Worm (Caenorhabditis elegans) whole organism, L4/young adult: ENCODE data around the gene pfk-1.1.
"Not testable (repeated sequence)": the region's sequence is repeated elsewhere in the genome, so short reads cannot be mapped to it uniquely, and the experiment has no call there.

ENCODE experiments used
- W03F9.2 ChIP-seq: fragments of 150-350 bp; optimal IDR thresholded peaks from 2 replicates; lab custom pipeline; 2014; ENCODE audit warnings: missing biosample characterization, missing genetic modification characterization
- dao-5 ChIP-seq: sonication (generic microtip); optimal IDR thresholded peaks from 2 replicates; lab custom pipeline; 2016; ENCODE audit warnings: missing genotype, missing genetic modification characterization, moderate library complexity, missing compliant biosample characterization
- him-1 ChIP-seq: sonication (generic microtip); optimal IDR thresholded peaks from 2 replicates; lab custom pipeline; 2016; ENCODE audit warnings: missing genotype, missing genetic modification reagents, missing genetic modification characterization, missing compliant biosample characterization

pfk-1.1 gene

ce11 chrX:2940572-2940971 lies at the start of gene pfk-1.1:
Gene pfk-1.1, plus strand, starts transcription at chrX:2940872.
- no peak for TF ChIP-seq dao-5 (tag; lab: Kevin White, UChicago)
- no peak for TF ChIP-seq W03F9.2 (tag; lab: Kevin White, UChicago)
- TF ChIP-seq him-1: no peak

- no peak for TF ChIP-seq W03F9.2 (tag; lab: Kevin White, UChicago)
- no peak for TF ChIP-seq dao-5 (tag; lab: Kevin White, UChicago)
- TF ChIP-seq him-1: no peak
Observed at ce11 chrX:2891141-2891739, 49.4 kb upstream of the pfk-1.1 start, which contains the start of gene B0410.3. Gene B0410.3, minus strand, starts transcription at chrX:2891491.

DNA sequence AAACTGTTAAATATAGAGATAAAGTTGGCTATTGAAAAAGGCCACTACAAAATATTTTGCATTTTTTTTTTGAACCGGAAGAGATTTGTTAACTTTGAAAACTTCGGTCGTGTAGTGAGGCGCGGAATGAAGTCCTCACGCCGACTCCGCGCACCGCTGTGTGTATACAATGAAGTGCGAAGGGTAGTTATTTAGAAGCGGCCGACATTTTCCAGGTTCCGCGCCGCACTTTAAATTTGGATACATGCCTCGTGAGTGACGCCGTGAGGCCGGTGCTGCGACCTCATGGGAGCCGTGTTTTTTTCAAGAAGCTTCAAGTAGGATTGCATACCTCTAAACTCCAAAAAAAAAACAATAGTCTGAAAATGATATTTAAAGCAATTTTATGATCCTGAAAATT lies 48.8 kb upstream of the pfk-1.1 start:
- TF ChIP-seq him-1 (no peak), dao-5 (tag; lab: Kevin White, UChicago) (no peak), W03F9.2 (tag; lab: Kevin White, UChicago) (no peak)

DNA sequence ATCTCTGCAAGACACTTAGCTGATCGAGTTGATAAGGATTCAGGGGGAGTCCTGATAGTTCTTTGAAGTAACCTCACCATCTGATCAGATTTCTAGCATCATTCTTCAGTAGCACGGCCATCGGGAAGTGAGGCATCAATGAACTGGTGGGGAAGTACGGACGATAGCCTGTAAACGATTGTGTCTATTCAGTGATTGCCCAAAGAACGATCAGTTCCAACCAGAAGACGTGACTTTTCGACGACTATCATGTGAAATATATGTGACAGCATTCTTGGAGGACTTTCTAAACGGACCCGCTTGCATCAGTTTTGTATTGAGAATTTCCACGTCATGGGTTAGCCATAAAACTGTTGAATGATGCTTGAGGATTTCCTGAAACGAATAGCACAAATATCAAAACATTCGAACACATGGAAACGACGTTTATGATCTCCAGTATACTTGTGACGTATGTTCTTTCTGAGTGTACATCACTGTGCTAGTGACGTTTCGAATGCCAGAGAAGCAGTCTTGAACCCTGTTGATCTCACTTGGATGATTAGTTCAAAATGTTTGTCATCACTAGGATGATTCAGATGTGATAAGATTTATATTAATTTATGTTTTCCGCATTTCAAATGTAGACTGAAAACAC lies 47.5 kb upstream of the pfk-1.1 start:
- TF ChIP-seq dao-5 (tag; lab: Kevin White, UChicago): no peak
- no peak for TF ChIP-seq W03F9.2 (tag; lab: Kevin White, UChicago)
- no peak for TF ChIP-seq him-1

DNA sequence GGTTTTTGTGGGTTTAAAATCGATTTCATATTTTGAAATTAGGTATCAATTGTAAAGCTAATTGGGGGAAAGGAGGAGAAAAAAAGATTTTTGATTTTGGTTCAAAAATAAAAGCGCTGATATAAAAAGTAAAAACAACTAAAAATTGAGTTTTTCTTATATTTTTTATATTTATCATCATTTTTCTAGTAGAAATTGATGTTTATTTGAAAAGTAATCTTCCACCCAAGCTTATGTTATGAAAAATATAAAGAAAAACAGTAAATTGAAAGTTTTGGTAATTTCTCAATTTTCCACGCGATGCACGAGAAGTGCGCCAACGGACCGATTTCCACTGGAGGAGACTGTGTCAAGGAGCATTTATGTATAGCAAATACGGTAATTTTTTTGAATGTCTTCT lies 46.4 kb upstream of the pfk-1.1 start, which contains the start of gene B0410.1:
Gene B0410.1 (plus strand): TSS at position 301 of the 400 bp plus-strand sequence.
- TF ChIP-seq dao-5 (tag; lab: Kevin White, UChicago); him-1; W03F9.2 (tag; lab: Kevin White, UChicago): not testable (repeated sequence)

DNA sequence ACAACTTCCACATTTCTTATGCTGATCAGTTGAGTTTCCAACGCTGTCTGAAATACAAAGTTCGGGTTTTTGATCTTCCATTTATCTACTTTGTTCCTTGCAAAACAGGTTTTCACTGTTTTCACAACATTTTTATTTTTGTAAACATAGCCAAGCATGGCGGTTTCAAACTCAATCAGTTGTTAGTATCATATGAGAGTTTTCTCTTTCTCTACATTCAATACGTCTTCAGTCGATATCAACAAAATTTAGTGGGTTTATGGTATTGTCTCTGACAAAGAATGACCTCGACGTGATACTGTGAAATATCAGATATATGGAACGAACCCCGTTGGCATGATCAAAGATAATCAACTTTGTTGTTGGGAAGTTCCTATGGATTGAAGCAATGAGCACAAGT lies 45.0 kb upstream of the pfk-1.1 start:
- TF ChIP-seq W03F9.2 (tag; lab: Kevin White, UChicago) (no peak), him-1 (no peak), dao-5 (tag; lab: Kevin White, UChicago) (no peak)

ce11 chrX:2898256-2898655 lies 42.4 kb upstream of the pfk-1.1 start, which contains the start of gene F52B10.3:
Gene F52B10.3, minus strand, starts transcription at chrX:2898356.
- TF ChIP-seq dao-5 (tag; lab: Kevin White, UChicago) (no peak), him-1 (no peak)

- TF ChIP-seq him-1 (no peak), W03F9.2 (tag; lab: Kevin White, UChicago) (no peak), dao-5 (tag; lab: Kevin White, UChicago) (no peak)
Observed at ce11 chrX:2900897-2901496, 39.7 kb upstream of the pfk-1.1 start.

ce11 chrX:2902854-2903253 lies 37.8 kb upstream of the pfk-1.1 start:
- TF ChIP-seq dao-5 (tag; lab: Kevin White, UChicago): no peak
- no peak for TF ChIP-seq W03F9.2 (tag; lab: Kevin White, UChicago)
- TF ChIP-seq him-1: no peak

- TF ChIP-seq him-1 (no peak), W03F9.2 (tag; lab: Kevin White, UChicago) (no peak)
Observed at ce11 chrX:2903715-2904419, 36.8 kb upstream of the pfk-1.1 start.

- no peak for TF ChIP-seq W03F9.2 (tag; lab: Kevin White, UChicago)
- no peak for TF ChIP-seq him-1
- no peak for TF ChIP-seq dao-5 (tag; lab: Kevin White, UChicago)
Observed at ce11 chrX:2906062-2906732, 34.5 kb upstream of the pfk-1.1 start.

DNA sequence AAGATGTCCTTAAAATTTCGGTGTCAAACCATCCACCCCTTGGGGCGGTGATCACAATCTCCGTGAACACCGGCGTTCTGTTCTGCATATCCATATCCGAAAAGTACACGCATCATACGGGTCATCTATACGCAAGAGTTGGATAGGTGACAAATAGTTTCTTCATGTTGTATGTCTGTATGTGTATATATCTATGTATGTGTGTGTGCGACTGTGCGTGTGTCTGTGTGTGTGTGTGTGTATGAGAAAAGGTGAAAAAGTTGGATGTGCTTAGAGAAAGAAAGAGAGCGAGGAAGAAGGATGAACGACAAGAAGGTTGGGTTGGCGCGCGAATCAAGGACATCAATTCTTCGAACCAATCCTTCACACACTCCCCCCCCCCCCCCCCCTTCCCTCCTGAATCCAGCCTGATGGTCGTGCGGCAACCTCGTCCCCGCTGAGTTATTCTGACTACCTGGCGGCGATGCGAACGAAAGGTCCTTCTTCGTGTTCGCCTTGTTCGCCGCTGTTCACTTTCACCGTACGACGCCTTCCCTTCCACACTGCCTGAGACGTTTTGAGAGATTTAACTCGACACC lies 33.3 kb upstream of the pfk-1.1 start:
- TF ChIP-seq dao-5 (tag; lab: Kevin White, UChicago): no peak
- no peak for TF ChIP-seq him-1
- no peak for TF ChIP-seq W03F9.2 (tag; lab: Kevin White, UChicago)

DNA sequence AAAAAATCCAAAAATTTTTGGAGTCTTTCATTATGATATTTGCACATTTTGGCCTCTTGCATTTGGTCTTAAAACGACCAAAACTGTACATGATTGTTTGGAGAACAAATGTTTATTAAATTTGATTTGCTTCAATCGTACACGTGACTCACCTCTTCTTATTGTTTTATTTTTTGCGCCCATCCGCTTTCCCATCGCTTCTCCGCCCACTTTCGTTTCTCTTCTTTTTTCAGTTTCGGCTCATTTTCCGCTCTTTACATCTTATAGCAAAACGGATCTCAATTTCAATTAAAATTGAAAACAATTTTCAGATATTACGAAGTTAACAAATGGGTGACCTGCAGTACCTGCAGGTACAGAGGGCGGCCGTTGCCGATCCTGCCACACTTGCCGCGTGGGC lies 31.4 kb upstream of the pfk-1.1 start, which contains the start of gene nmy-1:
Gene nmy-1 (plus strand): TSS at position 301 of the 400 bp plus-strand sequence.
- TF ChIP-seq W03F9.2 (tag; lab: Kevin White, UChicago): no peak
- no peak for TF ChIP-seq dao-5 (tag; lab: Kevin White, UChicago)
- no peak for TF ChIP-seq him-1
